Fruit fly (Drosophila melanogaster) whole organism, wandering third instar larva: ENCODE measurements around the gene Tlk.

Experiments used
- Abd-B ChIP-seq: fragments of >200 bp; optimal IDR thresholded peaks from 2 replicates; lab custom pipeline; 2017; ENCODE audit warnings: missing biosample characterization, missing genetic modification characterization
- CG32264 ChIP-seq: fragments of 200-800 bp; sonication (Bioruptor generic); optimal IDR thresholded peaks from 2 replicates; lab custom pipeline; 2016; ENCODE audit warnings: missing biosample characterization, missing genetic modification characterization
- Dfd ChIP-seq: fragments of >200 bp; optimal IDR thresholded peaks from 2 replicates; lab custom pipeline; 2017; ENCODE audit warnings: missing biosample characterization, missing genetic modification characterization
- Dif ChIP-seq: fragments of 200-275, 200-300 bp; sonication (Bioruptor generic); optimal IDR thresholded peaks from 2 replicates; lab custom pipeline; 2018; ENCODE audit warnings: missing biosample characterization, missing genetic modification characterization; ENCODE audit not compliant: partially characterized antibody
- GATAd ChIP-seq: sonication (Bioruptor generic); optimal IDR thresholded peaks from 2 replicates; lab custom pipeline; 2016; ENCODE audit warnings: missing biosample characterization, missing genetic modification characterization
- HLH106 ChIP-seq: fragments of 200-800 bp; optimal IDR thresholded peaks from 3 replicates; lab custom pipeline; 2019; ENCODE audit warnings: missing biosample characterization, mild to moderate bottlenecking, missing genetic modification characterization, moderate library complexity
- Hnf4 ChIP-seq: fragments of 200-800 bp; sonication (Bioruptor generic); optimal IDR thresholded peaks from 2 replicates; lab custom pipeline; 2016; ENCODE audit warnings: missing biosample characterization, mild to moderate bottlenecking, missing genetic modification characterization
- Hr78 ChIP-seq: fragments of >200 bp; optimal IDR thresholded peaks from 2 replicates; lab custom pipeline; 2017; ENCODE audit warnings: missing biosample characterization, missing genetic modification characterization
- Hr83 ChIP-seq: fragments of 200-300 bp; sonication (Bioruptor generic); optimal IDR thresholded peaks from 2 replicates; lab custom pipeline; 2016; ENCODE audit warnings: missing biosample characterization, mild to moderate bottlenecking, missing genetic modification characterization, moderate library complexity; ENCODE audit not compliant: poor library complexity, severe bottlenecking
- Jra ChIP-seq: sonication (Bioruptor generic); optimal IDR thresholded peaks from 2 replicates; lab custom pipeline; 2016; ENCODE audit warnings: missing biosample characterization, missing genetic modification characterization
- Mio ChIP-seq: sonication (Bioruptor generic); optimal IDR thresholded peaks from 2 replicates; lab custom pipeline; 2016; ENCODE audit warnings: missing biosample characterization, missing genetic modification characterization
- Myc ChIP-seq: fragments of >200 bp; optimal IDR thresholded peaks from 2 replicates; lab custom pipeline; 2017
- N ChIP-seq: fragments of >200 bp; optimal IDR thresholded peaks from 2 replicates; lab custom pipeline; 2018; ENCODE audit warnings: missing biosample characterization, missing external identifiers, missing genetic modification characterization
- OdsH ChIP-seq: fragments of 200-800 bp; sonication (Bioruptor generic); optimal IDR thresholded peaks from 2 replicates; lab custom pipeline; 2016; ENCODE audit warnings: missing biosample characterization, mild to moderate bottlenecking, missing genetic modification characterization
- Rel ChIP-seq, 2 experiments: fragments of 200-800 bp; sonication (Bioruptor generic) in 1 of 2; optimal IDR thresholded peaks; 2 replicates in 1 of 2; 3 replicates in 1 of 2; lab custom pipeline; 2016 to 2019; ENCODE audit warnings: mild to moderate bottlenecking in 2 of 2, missing biosample characterization in 2 of 2, missing genetic modification characterization in 2 of 2, moderate library complexity in 1 of 2
- Sp1 ChIP-seq: fragments of 200-800 bp; sonication (Bioruptor generic); optimal IDR thresholded peaks from 3 replicates; lab custom pipeline; 2019; ENCODE audit warnings: missing biosample characterization, mild to moderate bottlenecking, missing genetic modification characterization, moderate library complexity
- Vsx2 ChIP-seq: fragments of 200-300, 225-300 bp; sonication (Bioruptor generic); optimal IDR thresholded peaks from 2 replicates; lab custom pipeline; 2018; ENCODE audit warnings: missing biosample characterization, missing genetic modification characterization; ENCODE audit not compliant: partially characterized antibody
- br ChIP-seq: fragments of 200-800 bp; sonication (Bioruptor generic); optimal IDR thresholded peaks from 2 replicates; lab custom pipeline; 2016; ENCODE audit warnings: missing biosample characterization, missing genetic modification characterization
- brk ChIP-seq: fragments of 200-800 bp; sonication (Bioruptor generic); optimal IDR thresholded peaks from 2 replicates; lab custom pipeline; 2016; ENCODE audit warnings: missing biosample characterization, mild to moderate bottlenecking, missing genetic modification characterization
- dl ChIP-seq, 2 experiments: fragments of 175-275, 200-275 bp in 1 of 2; fragments of 200-275 bp in 1 of 2; sonication (Bioruptor generic); optimal IDR thresholded peaks; lab custom pipeline; 2018; ENCODE audit warnings: mild to moderate bottlenecking in 2 of 2, missing biosample characterization in 2 of 2, missing genetic modification characterization in 2 of 2, moderate library complexity in 2 of 2; ENCODE audit not compliant: partially characterized antibody in 2 of 2, insufficient read depth in 1 of 2
- dmrt93B ChIP-seq: fragments of 200-800 bp; sonication (Bioruptor generic); optimal IDR thresholded peaks from 2 replicates; lab custom pipeline; 2018; ENCODE audit warnings: missing biosample characterization, mild to moderate bottlenecking, missing genetic modification characterization
- dsf ChIP-seq: sonication (Bioruptor generic); optimal IDR thresholded peaks from 2 replicates; lab custom pipeline; 2016; ENCODE audit warnings: missing biosample characterization, missing genetic modification characterization, borderline replicate concordance
- ey ChIP-seq: fragments of 200-800 bp; sonication (Bioruptor generic); optimal IDR thresholded peaks from 2 replicates; lab custom pipeline; 2016; ENCODE audit warnings: missing biosample characterization, missing genetic modification characterization
- foxo ChIP-seq, 2 experiments: fragments of 200-800 bp; sonication (Bioruptor generic); optimal IDR thresholded peaks; 2 replicates in 1 of 2; 3 replicates in 1 of 2; lab custom pipeline; 2016 to 2017; ENCODE audit warnings: missing biosample characterization in 2 of 2, missing genetic modification characterization in 2 of 2
- fru ChIP-seq: fragments of 200-800 bp; sonication (Bioruptor generic); optimal IDR thresholded peaks from 3 replicates; lab custom pipeline; 2016; ENCODE audit warnings: missing biosample characterization, mild to moderate bottlenecking, missing genetic modification characterization
- h ChIP-seq: fragments of 200-800 bp; sonication (Bioruptor generic); optimal IDR thresholded peaks from 3 replicates; lab custom pipeline; 2016; ENCODE audit warnings: missing biosample characterization, mild to moderate bottlenecking, missing genetic modification characterization
- jim ChIP-seq: fragments of 175-275, 200-325 bp; sonication (Bioruptor generic); optimal IDR thresholded peaks from 2 replicates; lab custom pipeline; 2016; ENCODE audit warnings: missing biosample characterization, mild to moderate bottlenecking, missing genetic modification characterization
- lola ChIP-seq: fragments of >200 bp; optimal IDR thresholded peaks from 2 replicates; lab custom pipeline; 2017; ENCODE audit warnings: missing biosample characterization, missing genetic modification characterization
- psq ChIP-seq: fragments of 200-800 bp; sonication (Bioruptor generic); optimal IDR thresholded peaks from 3 replicates; lab custom pipeline; 2017; ENCODE audit warnings: missing biosample characterization, mild to moderate bottlenecking, missing genetic modification characterization, moderate library complexity
- rgr ChIP-seq: fragments of 200-800 bp; sonication (Bioruptor generic); optimal IDR thresholded peaks from 3 replicates; lab custom pipeline; 2016; ENCODE audit warnings: missing biosample characterization, mild to moderate bottlenecking, missing genetic modification characterization
- sage ChIP-seq: fragments of 200-800 bp; sonication (Bioruptor generic); optimal IDR thresholded peaks from 2 replicates; lab custom pipeline; 2016; ENCODE audit warnings: missing biosample characterization, mild to moderate bottlenecking, missing genetic modification characterization
- sv ChIP-seq: fragments of 200-800 bp; sonication (Bioruptor generic); optimal IDR thresholded peaks from 3 replicates; lab custom pipeline; 2016; ENCODE audit warnings: missing biosample characterization, missing genetic modification characterization
- tai ChIP-seq: sonication (Bioruptor generic); optimal IDR thresholded peaks from 2 replicates; lab custom pipeline; 2016; ENCODE audit warnings: missing biosample characterization, missing genetic modification characterization
- usp ChIP-seq: fragments of >200 bp; optimal IDR thresholded peaks from 2 replicates; lab custom pipeline; 2017; ENCODE audit warnings: missing biosample characterization, missing genetic modification characterization
- woc ChIP-seq: sonication (Bioruptor generic); optimal IDR thresholded peaks from 2 replicates; lab custom pipeline; 2016; ENCODE audit warnings: missing biosample characterization, mild to moderate bottlenecking, missing genetic modification characterization

Tlk gene

dm6 chrX:3778952-3779502 lies 59.2 kb downstream of the Tlk start:
- peak; percentile 61 for TF ChIP-seq psq (GFP tag; lab: Kevin White, UChicago)
- peak; percentile 36 for TF ChIP-seq ey (GFP tag; lab: Kevin White, UChicago)
- peak in 1 of 2 experiments; percentile 43 for TF ChIP-seq foxo (GFP tag; optimal IDR thresholded peaks at IDR 0.05; lab: Kevin White, UChicago)
- TF ChIP-seq rgr (GFP tag; lab: Kevin White, UChicago), result peak; percentile 41
- no peak for TF ChIP-seq CG32264
- peak; percentile 32 for TF ChIP-seq h (GFP tag; lab: Kevin White, UChicago)
- TF ChIP-seq Abd-B (GFP tag; lab: Kevin White, UChicago), result no peak
- TF ChIP-seq Jra (GFP tag; lab: Kevin White, UChicago), result no peak
- no peak for TF ChIP-seq Rel (GFP tag; optimal IDR thresholded peaks at IDR 0.05; lab: Kevin White, UChicago)
- TF ChIP-seq Rel (tag; optimal IDR thresholded peaks at IDR 0.05; lab: Kevin White, UChicago), result peak; percentile 3
- peak; percentile 44 for TF ChIP-seq fru
- peak in 1 of 2 experiments; percentile 9 for TF ChIP-seq dl (GFP tag; optimal IDR thresholded peaks at IDR 0.05; lab: Kevin White, UChicago; ENCODE audit: insufficient read depth in 1 of 2, partially characterized antibody in 2 of 2)
- no peak for TF ChIP-seq Hnf4 (GFP tag; lab: Kevin White, UChicago)
- TF ChIP-seq sage (GFP tag; lab: Kevin White, UChicago), result peak; percentile 9

DNA sequence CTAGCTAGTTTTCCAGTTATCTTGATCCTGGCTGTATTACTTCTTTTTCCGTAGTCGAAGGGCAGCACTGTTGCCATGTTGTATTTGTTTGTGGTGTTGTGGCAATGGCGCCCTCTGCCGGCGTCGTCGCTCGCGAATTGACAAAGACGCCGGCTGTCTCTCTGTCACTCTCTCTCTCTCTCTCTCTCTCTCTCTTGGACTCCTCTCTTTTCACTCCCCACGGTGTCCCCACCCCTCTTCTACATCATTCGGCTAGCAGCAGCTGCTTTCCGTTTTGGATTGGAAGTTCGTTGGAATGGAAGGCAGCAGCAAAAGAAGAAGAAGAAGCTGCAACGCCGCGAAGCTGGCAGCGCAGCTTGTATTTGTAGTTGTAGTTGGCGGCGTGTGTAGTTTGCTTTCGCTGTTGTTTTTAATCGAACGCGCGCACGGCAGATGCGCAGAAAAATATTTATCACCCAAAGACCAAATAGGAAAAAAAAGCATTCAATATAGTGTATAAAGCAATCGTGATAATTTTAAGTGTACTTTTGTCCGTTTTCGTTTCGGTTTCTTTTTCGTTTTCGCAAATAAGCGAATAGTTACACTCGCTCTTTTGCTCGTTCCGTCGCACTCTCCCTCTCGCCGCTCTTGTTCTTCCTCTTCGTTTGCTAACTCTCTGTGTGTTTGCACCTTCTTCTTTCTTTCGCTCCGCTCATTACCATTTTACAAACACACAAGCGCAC lies 60.0 kb downstream of the Tlk start:
- no peak for TF ChIP-seq Hnf4 (GFP tag; lab: Kevin White, UChicago)
- TF ChIP-seq Dfd (GFP tag; lab: Kevin White, UChicago), result no peak
- no peak for TF ChIP-seq lola (GFP tag; lab: Kevin White, UChicago)
- no peak for TF ChIP-seq Abd-B (GFP tag; lab: Kevin White, UChicago)
- TF ChIP-seq OdsH, result peak; percentile 10
- TF ChIP-seq Hr78 (GFP tag; lab: Kevin White, UChicago), result no peak
- TF ChIP-seq Mio, result no peak
- peak; percentile 20 for TF ChIP-seq br (GFP tag; lab: Kevin White, UChicago)
- no peak for TF ChIP-seq dsf (GFP tag; lab: Kevin White, UChicago)
- TF ChIP-seq woc (GFP tag; lab: Kevin White, UChicago), result no peak
- TF ChIP-seq sv (GFP tag; lab: Kevin White, UChicago), result no peak
- peak; percentile 91 for TF ChIP-seq psq (GFP tag; lab: Kevin White, UChicago)
- TF ChIP-seq jim (GFP tag; lab: Kevin White, UChicago), result no peak
- no peak for TF ChIP-seq Myc (lab: Kevin White, UChicago)
- peak; percentile 58 for TF ChIP-seq ey (GFP tag; lab: Kevin White, UChicago)
- TF ChIP-seq GATAd (GFP tag; lab: Kevin White, UChicago), result no peak
- TF ChIP-seq dl (GFP tag; optimal IDR thresholded peaks at IDR 0.05; lab: Kevin White, UChicago; ENCODE audit: insufficient read depth in 1 of 2, partially characterized antibody in 2 of 2), result peak in 1 of 2 experiments; percentile 90
- no peak for TF ChIP-seq Vsx2 (GFP tag; lab: Kevin White, UChicago)
- TF ChIP-seq foxo (GFP tag; optimal IDR thresholded peaks at IDR 0.05; lab: Kevin White, UChicago), result peak in 1 of 2 experiments; percentile 42
- no peak for TF ChIP-seq HLH106 (tag; lab: Kevin White, UChicago)
- TF ChIP-seq Jra (GFP tag; lab: Kevin White, UChicago), result no peak
- no peak for TF ChIP-seq dmrt93B (GFP tag; lab: Kevin White, UChicago)
- no peak for TF ChIP-seq rgr (GFP tag; lab: Kevin White, UChicago)
- peak; percentile 29 for TF ChIP-seq sage (GFP tag; lab: Kevin White, UChicago)
- peak; percentile 49 for TF ChIP-seq h (GFP tag; lab: Kevin White, UChicago)
- TF ChIP-seq tai (GFP tag; lab: Kevin White, UChicago), result no peak
- no peak for TF ChIP-seq brk (GFP tag; lab: Kevin White, UChicago)
- TF ChIP-seq fru, result peak; percentile 49
- TF ChIP-seq Sp1 (GFP tag; lab: Kevin White, UChicago), result peak; percentile 18
- TF ChIP-seq usp, result no peak
- peak; percentile 37 for TF ChIP-seq Hr83 (GFP tag; lab: Kevin White, UChicago)
- no peak for TF ChIP-seq N (GFP tag; lab: Kevin White, UChicago)
- peak; percentile 96 for TF ChIP-seq Dif (GFP tag; lab: Kevin White, UChicago)
- no peak for TF ChIP-seq Rel (GFP tag; optimal IDR thresholded peaks at IDR 0.05; lab: Kevin White, UChicago)
- TF ChIP-seq Rel (tag; optimal IDR thresholded peaks at IDR 0.05; lab: Kevin White, UChicago), result no peak
